Worm (Caenorhabditis elegans) whole organism, L4 larva: ENCODE results near the gene ntl-9.

Source experiments
- D1046.2 ChIP-seq: fragments of 200-800 bp; sonication (Bioruptor generic); IDR thresholded peaks from 2 replicates; pipeline ENCODE4 v1.3.6; 2022; ENCODE audit warnings: missing genetic modification characterization, missing compliant biosample characterization
- F26F4.8 ChIP-seq: fragments of 200-800 bp; sonication (Bioruptor generic); conservative IDR thresholded peaks from 2 replicates; pipeline ENCODE4 v1.3.6; 2022; ENCODE audit warnings: missing genetic modification characterization, missing compliant biosample characterization
- F37D6.2 ChIP-seq: sonication (generic microtip); optimal IDR thresholded peaks from 2 replicates; lab custom pipeline; 2016; ENCODE audit warnings: mild to moderate bottlenecking, missing genetic modification characterization, missing compliant biosample characterization
- F49E8.2 ChIP-seq: sonication (generic microtip); optimal IDR thresholded peaks from 2 replicates; lab custom pipeline; 2016; ENCODE audit warnings: missing compliant biosample characterization, mild to moderate bottlenecking, missing genetic modification characterization, borderline replicate concordance
- R02D3.7 ChIP-seq: fragments of 150-350 bp; sonication (generic microtip); optimal IDR thresholded peaks from 3 replicates; lab custom pipeline; 2014; ENCODE audit warnings: missing biosample characterization, missing genetic modification characterization
- Y48G9A.11 ChIP-seq: fragments of 200-800 bp; sonication (Bioruptor generic); IDR thresholded peaks from 2 replicates; pipeline ENCODE4 v1.3.6; 2022; ENCODE audit warnings: missing genetic modification reagents, missing genetic modification characterization, missing compliant biosample characterization
- Y5F2A.4 ChIP-seq: fragments of 200-800 bp; sonication (Bioruptor generic); optimal IDR thresholded peaks from 2 replicates; lab custom pipeline; 2018; ENCODE audit warnings: mild to moderate bottlenecking, missing genetic modification characterization, missing compliant biosample characterization
- Y75B8A.6 ChIP-seq: fragments of 200-800 bp; sonication (Bioruptor generic); IDR thresholded peaks from 2 replicates; pipeline ENCODE4 v1.3.6; 2022; ENCODE audit warnings: missing genetic modification reagents, missing genetic modification characterization, missing compliant biosample characterization
- ZK337.2 ChIP-seq: fragments of 200-800 bp; sonication (Bioruptor generic); IDR thresholded peaks from 2 replicates; pipeline ENCODE4 v1.3.6; 2022; ENCODE audit warnings: missing genetic modification reagents, missing genetic modification characterization, missing compliant biosample characterization
- aha-1 ChIP-seq: fragments of 150-350 bp; peaks from one replicate; lab custom pipeline; 2014; ENCODE audit warnings: missing biosample characterization, missing genetic modification characterization
- ama-1 ChIP-seq: fragments of 150-350 bp; optimal IDR thresholded peaks from 2 replicates; lab custom pipeline; 2014; ENCODE audit warnings: inconsistent platforms, mixed read lengths
- arid-1 ChIP-seq: fragments of 200-800 bp; sonication (Bioruptor generic); conservative IDR thresholded peaks from 2 replicates; pipeline ENCODE4 v1.3.6; 2022; ENCODE audit warnings: missing genetic modification reagents, missing genetic modification characterization, missing compliant biosample characterization
- ceh-20 ChIP-seq: fragments of 200-800 bp; sonication (Bioruptor generic); IDR thresholded peaks from 2 replicates; pipeline ENCODE4 v1.3.6; 2022; ENCODE audit warnings: missing genetic modification reagents, missing genetic modification characterization, missing compliant biosample characterization
- ctbp-1 ChIP-seq: fragments of 200-800 bp; sonication (Bioruptor generic); IDR thresholded peaks from 2 replicates; pipeline ENCODE4 v1.3.6; 2022; ENCODE audit warnings: missing genetic modification reagents, missing genetic modification characterization, missing compliant biosample characterization
- daf-16 ChIP-seq, 3 experiments: sonication (generic microtip); optimal IDR thresholded peaks; 2 replicates each; lab custom pipeline; 2016 to 2017; ENCODE audit warnings: missing genetic modification characterization in 3 of 3, missing genetic modification reagents in 3 of 3, mild to moderate bottlenecking in 2 of 3, missing compliant biosample characterization in 2 of 3, missing biosample characterization in 1 of 3, moderate library complexity in 1 of 3
- dmd-6 ChIP-seq: fragments of 200-800 bp; sonication (Bioruptor generic); IDR thresholded peaks from 2 replicates; pipeline ENCODE4 v1.3.6; 2022; ENCODE audit warnings: missing genetic modification reagents, missing genetic modification characterization, missing compliant biosample characterization
- dmd-8 ChIP-seq: fragments of 200-800 bp; sonication (Bioruptor generic); IDR thresholded peaks from 2 replicates; pipeline ENCODE4 v1.3.6; 2022; ENCODE audit warnings: missing genetic modification characterization, missing compliant biosample characterization
- dmd-9 ChIP-seq: fragments of 200-800 bp; sonication (Bioruptor generic); IDR thresholded peaks from 2 replicates; pipeline ENCODE4 v1.3.6; 2022; ENCODE audit warnings: missing genetic modification reagents, missing genetic modification characterization, missing compliant biosample characterization
- dpl-1 ChIP-seq: fragments of 150-350 bp; optimal IDR thresholded peaks from 2 replicates; lab custom pipeline; 2014; ENCODE audit warnings: missing biosample characterization, missing genetic modification reagents, missing genetic modification characterization
- dve-1 ChIP-seq: sonication (generic microtip); optimal IDR thresholded peaks from 2 replicates; lab custom pipeline; 2017; ENCODE audit warnings: antibody characterized with exemption, mild to moderate bottlenecking, missing genetic modification characterization, missing compliant biosample characterization; ENCODE audit not compliant: insufficient read depth
- gei-8 ChIP-seq: fragments of 200-800 bp; sonication (Bioruptor generic); optimal IDR thresholded peaks from 2 replicates; lab custom pipeline; 2018; ENCODE audit warnings: mild to moderate bottlenecking, missing genetic modification characterization, missing compliant biosample characterization
- hif-1 ChIP-seq, 2 experiments: sonication (generic microtip); optimal IDR thresholded peaks; 2 replicates each; lab custom pipeline; 2016 to 2017; ENCODE audit warnings: missing compliant biosample characterization in 2 of 2, missing genetic modification characterization in 2 of 2, missing genetic modification reagents in 2 of 2, missing genotype in 2 of 2, mild to moderate bottlenecking in 1 of 2
- hlh-11 ChIP-seq: fragments of 200-800 bp; sonication (Bioruptor generic); optimal IDR thresholded peaks from 2 replicates; lab custom pipeline; 2018; ENCODE audit warnings: mild to moderate bottlenecking, missing genetic modification characterization, missing compliant biosample characterization
- hlh-30 ChIP-seq: sonication (generic microtip); optimal IDR thresholded peaks from 2 replicates; lab custom pipeline; 2017; ENCODE audit warnings: antibody characterized with exemption, mild to moderate bottlenecking, missing genetic modification characterization, missing compliant biosample characterization; ENCODE audit not compliant: insufficient read depth
- jun-1 ChIP-seq: fragments of 150-350 bp; optimal IDR thresholded peaks from 2 replicates; lab custom pipeline; 2014; ENCODE audit warnings: missing biosample characterization, missing genetic modification reagents, missing genetic modification characterization
- lim-7 ChIP-seq: fragments of 200-800 bp; sonication (Bioruptor generic); IDR thresholded peaks from 2 replicates; pipeline ENCODE4 v1.3.6; 2022; ENCODE audit warnings: missing genetic modification characterization, missing compliant biosample characterization
- lin-13 ChIP-seq: fragments of 150-350 bp; optimal IDR thresholded peaks from 2 replicates; lab custom pipeline; 2014; ENCODE audit warnings: missing biosample characterization, missing genetic modification reagents, missing genetic modification characterization
- lin-15B ChIP-seq: fragments of 150-350 bp; sonication (generic microtip); optimal IDR thresholded peaks from 3 replicates; lab custom pipeline; 2014; ENCODE audit warnings: missing biosample characterization, missing genetic modification characterization
- lin-39 ChIP-seq: fragments of 150-350 bp; optimal IDR thresholded peaks from 2 replicates; lab custom pipeline; 2014; ENCODE audit warnings: missing biosample characterization, missing genetic modification reagents, missing genetic modification characterization
- lir-3 ChIP-seq: sonication (generic microtip); optimal IDR thresholded peaks from 2 replicates; lab custom pipeline; 2016; ENCODE audit warnings: mild to moderate bottlenecking, missing genetic modification characterization, missing compliant biosample characterization
- lsy-2 ChIP-seq, 2 experiments: fragments of 150-350 bp in 1 of 2; sonication (generic microtip) in 1 of 2; optimal IDR thresholded peaks; 2 replicates each; lab custom pipeline; 2014 to 2017; ENCODE audit warnings: missing biosample characterization in 2 of 2, missing genetic modification characterization in 2 of 2
- madf-9 ChIP-seq: fragments of 200-800 bp; sonication (Bioruptor generic); conservative IDR thresholded peaks from 2 replicates; pipeline ENCODE4 v1.3.6; 2022; ENCODE audit warnings: missing genetic modification reagents, missing genetic modification characterization, missing compliant biosample characterization
- mes-2 ChIP-seq: sonication (generic microtip); optimal IDR thresholded peaks from 2 replicates; lab custom pipeline; 2016; ENCODE audit warnings: missing genotype, mild to moderate bottlenecking, missing genetic modification characterization, missing compliant biosample characterization; ENCODE audit not compliant: poor library complexity, severe bottlenecking
- mxl-3 ChIP-seq: fragments of 200-800 bp; sonication (Bioruptor generic); optimal IDR thresholded peaks from 2 replicates; lab custom pipeline; 2018; ENCODE audit warnings: mild to moderate bottlenecking, missing genetic modification characterization, missing compliant biosample characterization
- nhr-102 ChIP-seq: sonication (generic microtip); optimal IDR thresholded peaks from 2 replicates; lab custom pipeline; 2016; ENCODE audit warnings: mild to moderate bottlenecking, missing genetic modification characterization, moderate library complexity, missing compliant biosample characterization
- nhr-41 ChIP-seq: fragments of 200-800 bp; sonication (Bioruptor generic); IDR thresholded peaks from 2 replicates; pipeline ENCODE4 v1.3.6; 2022; ENCODE audit warnings: missing genetic modification reagents, missing genetic modification characterization, missing compliant biosample characterization
- nhr-42 ChIP-seq: fragments of 200-800 bp; sonication (Bioruptor generic); IDR thresholded peaks from 2 replicates; pipeline ENCODE4 v1.3.6; 2022; ENCODE audit warnings: missing genetic modification characterization, missing compliant biosample characterization
- rbr-2 ChIP-seq: sonication (generic microtip); optimal IDR thresholded peaks from 2 replicates; lab custom pipeline; 2016; ENCODE audit warnings: missing genotype, missing genetic modification characterization, missing compliant biosample characterization
- saeg-2 ChIP-seq: fragments of 200-800 bp; sonication (Bioruptor generic); IDR thresholded peaks from 2 replicates; pipeline ENCODE4 v1.3.6; 2022; ENCODE audit warnings: missing genetic modification reagents, missing genetic modification characterization, missing compliant biosample characterization
- unc-130 ChIP-seq: sonication (generic microtip); optimal IDR thresholded peaks from 2 replicates; lab custom pipeline; 2016; ENCODE audit warnings: missing genetic modification reagents, missing genetic modification characterization, missing compliant biosample characterization
- unc-62 ChIP-seq, 3 experiments: fragments of 150-350 bp in 1 of 3; sonication (generic microtip); optimal IDR thresholded peaks in 2 of 3; peaks in 1 of 3; 1 replicate in 1 of 3; 2 replicates in 2 of 3; lab custom pipeline; 2014 to 2017; ENCODE audit warnings: missing biosample characterization in 3 of 3, missing genetic modification characterization in 3 of 3, missing genetic modification reagents in 3 of 3, missing genotype in 1 of 3
- vab-7 ChIP-seq: fragments of 200-800 bp; sonication (Bioruptor generic); IDR thresholded peaks from 2 replicates; pipeline ENCODE4 v1.3.6; 2022; ENCODE audit warnings: missing genetic modification reagents, missing genetic modification characterization, missing compliant biosample characterization
- zfp-3 ChIP-seq: fragments of 200-800 bp; sonication (Bioruptor generic); conservative IDR thresholded peaks from 2 replicates; pipeline ENCODE4 v1.3.6; 2022; ENCODE audit warnings: missing genetic modification reagents, missing genetic modification characterization, missing compliant biosample characterization

Gene ntl-9

DNA sequence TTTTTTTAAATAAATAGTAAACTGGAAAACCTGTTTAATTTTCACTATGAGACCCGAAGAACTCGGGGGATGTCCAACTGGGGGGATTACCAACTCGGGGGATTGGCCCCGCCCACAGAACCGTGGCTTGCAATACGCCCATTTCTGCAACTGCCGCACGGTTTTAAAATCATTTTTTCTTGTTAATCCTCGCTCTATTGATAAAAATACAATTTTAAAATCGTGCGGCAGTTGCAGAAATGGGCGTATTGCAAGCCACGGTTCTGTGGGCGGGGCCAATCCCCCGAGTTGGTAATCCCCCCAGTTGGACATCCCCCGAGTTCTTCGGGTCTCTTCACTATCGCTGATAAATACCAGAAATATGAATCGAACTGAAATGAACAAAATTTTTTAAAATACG lies 22.3 kb upstream of the ntl-9 start, which contains the start of gene mmab-1 (continued):
- TF ChIP-seq dmd-9 (GFP tag; lab: Robert Waterston, UW) (peak; percentile 68; the same call in 1 of the 2 replicates), dmd-6 (peak; percentile 56), F37D6.2 (tag; lab: Kevin White, UChicago) (peak; percentile 21), arid-1 (0 out of 2 replicates have a peak, but pooled peaks have one; percentile 40)

DNA sequence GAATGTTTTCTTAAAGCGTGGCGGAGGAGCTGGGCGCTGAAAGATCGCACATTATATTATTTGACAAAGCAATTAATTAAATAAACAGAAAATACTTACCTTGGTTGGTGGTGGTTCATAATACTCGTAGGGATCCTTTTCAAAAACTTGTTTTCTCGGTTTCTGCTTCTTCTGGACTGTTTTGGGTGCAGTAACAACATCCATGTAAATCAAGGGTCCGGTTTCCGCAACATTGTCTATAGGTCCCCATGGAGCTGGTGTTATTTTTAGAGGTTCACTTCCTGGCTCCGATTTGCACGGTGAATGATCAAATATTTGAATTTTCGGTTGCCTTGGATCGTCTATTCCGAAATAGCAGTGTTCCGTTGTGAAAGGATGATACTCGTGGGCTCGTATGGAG lies 20.2 kb upstream of the ntl-9 start:
- TF ChIP-seq aha-1 (tag; lab: Kevin White, UChicago) (peak; percentile 67), F26F4.8 (GFP tag; lab: Robert Waterston, UW) (0 out of 2 replicates have a peak, but pooled peaks have one; percentile 51), Y75B8A.6 (no peak)

DNA sequence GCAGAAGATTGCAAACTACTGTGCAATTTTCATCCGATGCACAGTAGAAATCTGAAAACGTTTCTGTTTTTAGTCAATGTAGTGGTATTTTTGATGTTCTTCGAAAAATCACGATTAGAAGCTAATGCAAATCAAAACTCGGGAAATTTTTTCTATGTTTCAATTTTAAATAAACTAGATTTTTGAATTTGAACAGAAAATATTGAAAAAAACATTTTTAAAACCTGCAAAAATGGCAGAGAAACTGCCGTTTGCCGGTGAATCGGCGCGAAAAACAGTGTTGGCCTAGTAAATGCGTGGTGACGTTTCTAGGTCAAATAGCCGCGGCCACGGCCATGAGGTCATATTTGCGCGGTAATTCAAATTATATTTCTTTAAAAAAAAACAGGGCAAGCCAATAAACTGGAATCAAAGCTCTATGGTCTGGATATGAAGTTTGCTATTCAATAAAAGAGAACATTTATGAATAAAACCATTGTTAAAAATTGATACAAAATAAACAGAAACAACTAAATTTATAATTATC lies 14.1 kb upstream of the ntl-9 start, which contains the start of gene set-2:
TSS of gene set-2 (minus strand) at position 51 of the 526 bp plus-strand sequence.
- TF ChIP-seq jun-1 (tag; lab: Kevin White, UChicago) (no peak), dpl-1 (GFP tag; lab: Kevin White, UChicago) (peak; percentile 91), lin-39 (no peak), dve-1 (tag; lab: Kevin White, UChicago) (peak; percentile 52), madf-9 (GFP tag; lab: Robert Waterston, UW) (0 out of 2 replicates have a peak, but pooled peaks have one; percentile 20), Y48G9A.11 (GFP tag; lab: Robert Waterston, UW) (peak; percentile 68), lin-13 (GFP tag; lab: Kevin White, UChicago) (peak; percentile 42), Y5F2A.4 (no peak), D1046.2 (peak; percentile 61; the same call in 1 of the 2 replicates), F49E8.2 (tag; lab: Kevin White, UChicago) (peak; percentile 44), dmd-8 (0 out of 2 replicates have a peak, but pooled peaks have one; percentile 42), gei-8 (GFP tag; lab: Kevin White, UChicago) (no peak), hif-1 (tag; optimal IDR thresholded peaks at IDR 0.05; lab: Kevin White, UChicago) (peak in 1 of 2 experiments; percentile 89), ama-1 (peak; percentile 2), lin-15B (no peak), lir-3 (tag; lab: Kevin White, UChicago) (no peak), dmd-6 (peak; percentile 69), mxl-3 (peak; percentile 43), rbr-2 (peak; percentile 23), ZK337.2 (peak; percentile 89), dmd-9 (GFP tag; lab: Robert Waterston, UW) (peak; percentile 90), unc-62 (GFP tag; optimal IDR thresholded peaks at IDR 0.05 in 1 of 2; lab: Kevin White, UChicago) (no peak), unc-62 (tag; optimal IDR thresholded peaks at IDR 0.05; lab: Kevin White, UChicago) (no peak), mes-2 (peak; percentile 99), zfp-3 (GFP tag; lab: Robert Waterston, UW) (0 out of 2 replicates have a peak, but pooled peaks have one; percentile 17), nhr-41 (no peak), R02D3.7 (tag; lab: Kevin White, UChicago) (no peak), nhr-102 (tag; lab: Kevin White, UChicago) (peak; percentile 29), ceh-20 (peak; percentile 47; the same call in 1 of the 2 replicates), hlh-30 (peak; percentile 47), hlh-11 (tag; lab: Kevin White, UChicago) (peak; percentile 32), ctbp-1 (no peak), nhr-42 (GFP tag; lab: Robert Waterston, UW) (no peak), arid-1 (peak; percentile 63), lsy-2 (tag; optimal IDR thresholded peaks at IDR 0.05; lab: Kevin White, UChicago) (peak in 1 of 2 experiments; percentile 66), F26F4.8 (GFP tag; lab: Robert Waterston, UW) (no peak), lim-7 (no peak), unc-130 (peak; percentile 98), vab-7 (GFP tag; lab: Robert Waterston, UW) (0 out of 2 replicates have a peak, but pooled peaks have one; percentile 18), daf-16 (GFP tag; optimal IDR thresholded peaks at IDR 0.05; lab: Kevin White, UChicago) (peak in 1 of 2 experiments; percentile 17), daf-16 (tag; optimal IDR thresholded peaks at IDR 0.05; lab: Kevin White, UChicago) (peak; percentile 5), saeg-2 (GFP tag; lab: Robert Waterston, UW) (no peak), aha-1 (tag; lab: Kevin White, UChicago) (peak; percentile 91)
